Worm (Caenorhabditis elegans) whole organism, L4 larva: ENCODE results near the gene D2021.4.
A peak's percentile ranks its signal among the peaks of the same experiment; 100 is the strongest.

Experiments used
- F49E8.2 ChIP-seq: sonication (generic microtip); optimal IDR thresholded peaks from 2 replicates; lab custom pipeline; 2016; ENCODE audit warnings: missing compliant biosample characterization, mild to moderate bottlenecking, missing genetic modification characterization, borderline replicate concordance
- R02D3.7 ChIP-seq: fragments of 150-350 bp; sonication (generic microtip); optimal IDR thresholded peaks from 3 replicates; lab custom pipeline; 2014; ENCODE audit warnings: missing biosample characterization, missing genetic modification characterization
- T20F7.1 ChIP-seq: fragments of 200-800 bp; sonication (Bioruptor generic); optimal IDR thresholded peaks from 2 replicates; lab custom pipeline; 2018; ENCODE audit warnings: mild to moderate bottlenecking, missing genetic modification characterization, missing compliant biosample characterization
- Y75B8A.6 ChIP-seq: fragments of 200-800 bp; sonication (Bioruptor generic); IDR thresholded peaks from 2 replicates; pipeline ENCODE4 v1.3.6; 2022; ENCODE audit warnings: missing genetic modification reagents, missing genetic modification characterization, missing compliant biosample characterization
- ZK546.5 ChIP-seq, 2 experiments: sonication (generic microtip); optimal IDR thresholded peaks; 2 replicates each; lab custom pipeline; 2017; ENCODE audit warnings: missing biosample characterization in 2 of 2, missing genetic modification characterization in 2 of 2
- aha-1 ChIP-seq: fragments of 150-350 bp; peaks from one replicate; lab custom pipeline; 2014; ENCODE audit warnings: missing biosample characterization, missing genetic modification characterization
- ceh-20 ChIP-seq: fragments of 200-800 bp; sonication (Bioruptor generic); IDR thresholded peaks from 2 replicates; pipeline ENCODE4 v1.3.6; 2022; ENCODE audit warnings: missing genetic modification reagents, missing genetic modification characterization, missing compliant biosample characterization
- ceh-32 ChIP-seq: sonication (generic microtip); optimal IDR thresholded peaks from 2 replicates; lab custom pipeline; 2016; ENCODE audit warnings: mild to moderate bottlenecking, missing genetic modification characterization, missing compliant biosample characterization; ENCODE audit not compliant: poor library complexity
- ceh-44 ChIP-seq: fragments of 200-800 bp; sonication (Bioruptor generic); IDR thresholded peaks from 2 replicates; pipeline ENCODE4 v1.3.6; 2022; ENCODE audit warnings: missing genetic modification reagents, missing genetic modification characterization, missing compliant biosample characterization
- ceh-62 ChIP-seq: sonication (generic microtip); optimal IDR thresholded peaks from 2 replicates; lab custom pipeline; 2017; ENCODE audit warnings: missing biosample characterization, missing genetic modification characterization
- daf-16 ChIP-seq, 3 experiments: sonication (generic microtip); optimal IDR thresholded peaks; 2 replicates each; lab custom pipeline; 2016 to 2017; ENCODE audit warnings: missing genetic modification characterization in 3 of 3, missing genetic modification reagents in 3 of 3, mild to moderate bottlenecking in 2 of 3, missing compliant biosample characterization in 2 of 3, missing biosample characterization in 1 of 3, moderate library complexity in 1 of 3
- daf-19 ChIP-seq: fragments of 200-800 bp; sonication (Bioruptor generic); conservative IDR thresholded peaks from 2 replicates; pipeline ENCODE4 v1.3.6; 2022; ENCODE audit warnings: missing genetic modification characterization, missing compliant biosample characterization
- dmd-6 ChIP-seq: fragments of 200-800 bp; sonication (Bioruptor generic); IDR thresholded peaks from 2 replicates; pipeline ENCODE4 v1.3.6; 2022; ENCODE audit warnings: missing genetic modification reagents, missing genetic modification characterization, missing compliant biosample characterization
- dpl-1 ChIP-seq: fragments of 150-350 bp; optimal IDR thresholded peaks from 2 replicates; lab custom pipeline; 2014; ENCODE audit warnings: missing biosample characterization, missing genetic modification reagents, missing genetic modification characterization
- duxl-1 ChIP-seq: sonication (generic microtip); optimal IDR thresholded peaks from 2 replicates; lab custom pipeline; 2016; ENCODE audit warnings: mild to moderate bottlenecking, missing genetic modification characterization, moderate library complexity, missing compliant biosample characterization; ENCODE audit not compliant: poor library complexity
- fkh-10 ChIP-seq: fragments of 150-350 bp; optimal IDR thresholded peaks from 2 replicates; lab custom pipeline; 2014; ENCODE audit warnings: missing biosample characterization, missing genetic modification reagents, missing genetic modification characterization
- hlh-11 ChIP-seq: fragments of 200-800 bp; sonication (Bioruptor generic); optimal IDR thresholded peaks from 2 replicates; lab custom pipeline; 2018; ENCODE audit warnings: mild to moderate bottlenecking, missing genetic modification characterization, missing compliant biosample characterization
- hlh-30 ChIP-seq: sonication (generic microtip); optimal IDR thresholded peaks from 2 replicates; lab custom pipeline; 2017; ENCODE audit warnings: antibody characterized with exemption, mild to moderate bottlenecking, missing genetic modification characterization, missing compliant biosample characterization; ENCODE audit not compliant: insufficient read depth
- hmg-1.1 ChIP-seq: fragments of 200-800 bp; sonication (Bioruptor generic); IDR thresholded peaks from 2 replicates; pipeline ENCODE4 v1.3.6; 2022; ENCODE audit warnings: missing genetic modification reagents, missing genetic modification characterization, missing compliant biosample characterization
- lin-15B ChIP-seq: fragments of 150-350 bp; sonication (generic microtip); optimal IDR thresholded peaks from 3 replicates; lab custom pipeline; 2014; ENCODE audit warnings: missing biosample characterization, missing genetic modification characterization
- lin-38 ChIP-seq: fragments of 200-800 bp; sonication (Bioruptor generic); IDR thresholded peaks from 2 replicates; pipeline ENCODE4 v1.3.6; 2022; ENCODE audit warnings: missing genetic modification reagents, missing genetic modification characterization, missing compliant biosample characterization
- lin-39 ChIP-seq: fragments of 150-350 bp; optimal IDR thresholded peaks from 2 replicates; lab custom pipeline; 2014; ENCODE audit warnings: missing biosample characterization, missing genetic modification reagents, missing genetic modification characterization
- madf-5 ChIP-seq, 2 experiments: fragments of 200-800 bp; sonication (Bioruptor generic); IDR thresholded peaks; 2 replicates each; pipeline ENCODE4 v1.3.6; 2022; ENCODE audit warnings: missing compliant biosample characterization in 2 of 2, missing genetic modification characterization in 2 of 2
- mdl-1 ChIP-seq, 2 experiments: fragments of 150-350 bp in 1 of 2; sonication (generic microtip) in 1 of 2; optimal IDR thresholded peaks; 2 replicates each; lab custom pipeline; 2014 to 2017; ENCODE audit warnings: missing biosample characterization in 2 of 2, missing genetic modification characterization in 2 of 2
- mdt-29 ChIP-seq: fragments of 200-800 bp; sonication (Bioruptor generic); IDR thresholded peaks from 2 replicates; pipeline ENCODE4 v1.3.6; 2022; ENCODE audit warnings: missing genetic modification reagents, missing genetic modification characterization, missing compliant biosample characterization
- mxl-3 ChIP-seq: fragments of 200-800 bp; sonication (Bioruptor generic); optimal IDR thresholded peaks from 2 replicates; lab custom pipeline; 2018; ENCODE audit warnings: mild to moderate bottlenecking, missing genetic modification characterization, missing compliant biosample characterization
- nhr-11 ChIP-seq: fragments of 150-350 bp; optimal IDR thresholded peaks from 2 replicates; lab custom pipeline; 2014; ENCODE audit warnings: missing biosample characterization, missing genetic modification characterization
- nhr-111 ChIP-seq: fragments of 200-800 bp; sonication (Bioruptor generic); optimal IDR thresholded peaks from 2 replicates; lab custom pipeline; 2018; ENCODE audit warnings: mild to moderate bottlenecking, missing genetic modification characterization, missing compliant biosample characterization
- nhr-41 ChIP-seq: fragments of 200-800 bp; sonication (Bioruptor generic); IDR thresholded peaks from 2 replicates; pipeline ENCODE4 v1.3.6; 2022; ENCODE audit warnings: missing genetic modification reagents, missing genetic modification characterization, missing compliant biosample characterization
- nhr-42 ChIP-seq: fragments of 200-800 bp; sonication (Bioruptor generic); IDR thresholded peaks from 2 replicates; pipeline ENCODE4 v1.3.6; 2022; ENCODE audit warnings: missing genetic modification characterization, missing compliant biosample characterization
- nhr-6 ChIP-seq: fragments of 150-350 bp; optimal IDR thresholded peaks from 2 replicates; lab custom pipeline; 2014; ENCODE audit warnings: missing biosample characterization, missing genetic modification characterization
- nhr-76 ChIP-seq: fragments of 150-350 bp; optimal IDR thresholded peaks from 2 replicates; lab custom pipeline; 2014; ENCODE audit warnings: missing biosample characterization, missing genetic modification characterization
- pha-4 ChIP-seq, 2 experiments: fragments of 150-350 bp in 1 of 2; fragments of 200-800 bp in 1 of 2; sonication (Bioruptor generic) in 1 of 2; IDR thresholded peaks in 1 of 2; optimal IDR thresholded peaks in 1 of 2; 2 replicates each; pipeline versions ENCODE4 v1.3.6 to Lab custom; 2014 to 2022; ENCODE audit warnings: missing genetic modification characterization in 2 of 2, missing genetic modification reagents in 2 of 2, missing biosample characterization in 1 of 2, missing compliant biosample characterization in 1 of 2
- pqm-1 ChIP-seq: sonication (generic microtip); optimal IDR thresholded peaks from 2 replicates; lab custom pipeline; 2017; ENCODE audit warnings: missing biosample characterization, missing genetic modification characterization
- saeg-2 ChIP-seq: fragments of 200-800 bp; sonication (Bioruptor generic); IDR thresholded peaks from 2 replicates; pipeline ENCODE4 v1.3.6; 2022; ENCODE audit warnings: missing genetic modification reagents, missing genetic modification characterization, missing compliant biosample characterization
- snpc-1.2 ChIP-seq: fragments of 200-800 bp; sonication (Bioruptor generic); IDR thresholded peaks from 2 replicates; pipeline ENCODE4 v1.3.6; 2022; ENCODE audit warnings: missing genetic modification reagents, missing genetic modification characterization, missing compliant biosample characterization
- spr-1 ChIP-seq: sonication (generic microtip); optimal IDR thresholded peaks from 2 replicates; lab custom pipeline; 2016; ENCODE audit warnings: mild to moderate bottlenecking, missing genetic modification characterization, missing compliant biosample characterization
- spr-3 ChIP-seq: fragments of 200-800 bp; sonication (Bioruptor generic); optimal IDR thresholded peaks from 2 replicates; lab custom pipeline; 2018; ENCODE audit warnings: mild to moderate bottlenecking, missing genetic modification characterization, missing compliant biosample characterization
- tra-1 ChIP-seq: fragments of 200-800 bp; sonication (Bioruptor generic); IDR thresholded peaks from 2 replicates; pipeline ENCODE4 v1.3.6; 2022; ENCODE audit warnings: missing genetic modification reagents, missing genetic modification characterization, missing compliant biosample characterization
- unc-39 ChIP-seq: sonication (generic microtip); optimal IDR thresholded peaks from 2 replicates; lab custom pipeline; 2017; ENCODE audit warnings: missing biosample characterization, missing genetic modification characterization
- unc-62 ChIP-seq, 3 experiments: fragments of 150-350 bp in 1 of 3; sonication (generic microtip); optimal IDR thresholded peaks in 2 of 3; peaks in 1 of 3; 1 replicate in 1 of 3; 2 replicates in 2 of 3; lab custom pipeline; 2014 to 2017; ENCODE audit warnings: missing biosample characterization in 3 of 3, missing genetic modification characterization in 3 of 3, missing genetic modification reagents in 3 of 3, missing genotype in 1 of 3
- zag-1 ChIP-seq: fragments of 150-350 bp; optimal IDR thresholded peaks from 2 replicates; lab custom pipeline; 2014; ENCODE audit warnings: missing biosample characterization, missing genetic modification characterization
- zfp-2 ChIP-seq: sonication (generic microtip); optimal IDR thresholded peaks from 2 replicates; lab custom pipeline; 2016; ENCODE audit warnings: mild to moderate bottlenecking, missing genetic modification characterization, missing compliant biosample characterization
- zfp-3 ChIP-seq: fragments of 200-800 bp; sonication (Bioruptor generic); conservative IDR thresholded peaks from 2 replicates; pipeline ENCODE4 v1.3.6; 2022; ENCODE audit warnings: missing genetic modification reagents, missing genetic modification characterization, missing compliant biosample characterization
- zip-2 ChIP-seq: fragments of 150-350 bp; optimal IDR thresholded peaks from 2 replicates; lab custom pipeline; 2014; ENCODE audit warnings: missing biosample characterization, missing genetic modification characterization
- ztf-11 ChIP-seq: fragments of 150-350 bp; optimal IDR thresholded peaks from 2 replicates; lab custom pipeline; 2014; ENCODE audit warnings: missing biosample characterization, missing genetic modification characterization

Gene D2021.4

ce11 chrX:8568423-8568903 lies 19.6 kb upstream of the D2021.4 start (continued):
- TF ChIP-seq T20F7.1 (no peak), hlh-30 (tag; lab: Kevin White, UChicago) (no peak), zfp-2 (no peak), ceh-62 (tag; lab: Kevin White, UChicago) (no peak), madf-5 (GFP tag; IDR thresholded peaks at IDR 0.05; lab: Robert Waterston, UW) (no peak), dmd-6 (GFP tag; lab: Robert Waterston, UW) (peak; percentile 70), F49E8.2 (no peak), spr-1 (tag; lab: Kevin White, UChicago) (no peak), saeg-2 (GFP tag; lab: Robert Waterston, UW) (no peak), snpc-1.2 (no peak), lin-39 (tag; lab: Kevin White, UChicago) (no peak), daf-19 (GFP tag; lab: Robert Waterston, UW) (no peak), unc-39 (no peak), zip-2 (tag; lab: Kevin White, UChicago) (no peak), daf-16 (GFP tag; optimal IDR thresholded peaks at IDR 0.05; lab: Kevin White, UChicago) (no peak), daf-16 (tag; optimal IDR thresholded peaks at IDR 0.05; lab: Kevin White, UChicago) (peak; percentile 60), mdt-29 (GFP tag; lab: Robert Waterston, UW) (no peak), R02D3.7 (tag; lab: Kevin White, UChicago) (no peak), ceh-32 (tag; lab: Kevin White, UChicago) (no peak), nhr-11 (no peak), pqm-1 (tag; lab: Kevin White, UChicago) (peak; percentile 65), zfp-3 (GFP tag; lab: Robert Waterston, UW) (no peak), nhr-6 (tag; lab: Kevin White, UChicago) (no peak), fkh-10 (GFP tag; lab: Kevin White, UChicago) (no peak), ceh-20 (GFP tag; lab: Robert Waterston, UW) (0 out of 2 replicates have a peak, but pooled peaks have one; percentile 27), Y75B8A.6 (GFP tag; lab: Robert Waterston, UW) (no peak), mxl-3 (peak; percentile 51), nhr-42 (no peak), hmg-1.1 (GFP tag; lab: Robert Waterston, UW) (no peak), nhr-41 (GFP tag; lab: Robert Waterston, UW) (no peak; the same call in 1 of the 2 replicates), aha-1 (tag; lab: Kevin White, UChicago) (no peak), duxl-1 (tag; lab: Kevin White, UChicago) (no peak), lin-15B (tag; lab: Kevin White, UChicago) (no peak), unc-62 (GFP tag; optimal IDR thresholded peaks at IDR 0.05 in 1 of 2; lab: Kevin White, UChicago) (peak in 1 of 2 experiments; percentile 96), unc-62 (tag; optimal IDR thresholded peaks at IDR 0.05; lab: Kevin White, UChicago) (no peak), nhr-111 (no peak), nhr-76 (tag; lab: Kevin White, UChicago) (no peak), spr-3 (GFP tag; lab: Kevin White, UChicago) (no peak), pha-4 (GFP tag; IDR thresholded peaks at IDR 0.05; lab: Robert Waterston, UW) (no peak), pha-4 (tag; optimal IDR thresholded peaks at IDR 0.05; lab: Kevin White, UChicago) (no peak), ztf-11 (tag; lab: Kevin White, UChicago) (no peak), mdl-1 (tag; optimal IDR thresholded peaks at IDR 0.05; lab: Kevin White, UChicago) (no peak), tra-1 (GFP tag; lab: Robert Waterston, UW) (peak; percentile 80), ZK546.5 (tag; optimal IDR thresholded peaks at IDR 0.05; lab: Kevin White, UChicago) (no peak), zag-1 (tag; lab: Kevin White, UChicago) (no peak), hlh-11 (tag; lab: Kevin White, UChicago) (peak; percentile 54), dpl-1 (GFP tag; lab: Kevin White, UChicago) (no peak), ceh-44 (GFP tag; lab: Robert Waterston, UW) (no peak), lin-38 (GFP tag; lab: Robert Waterston, UW) (no peak)
